Worm (Caenorhabditis elegans) whole organism, L1 larva: ENCODE data around the gene F09C12.2.
A peak's percentile ranks its signal among the peaks of the same experiment; 100 is the strongest.

ENCODE experiments used
- C16A3.4 ChIP-seq: fragments of 150-350 bp; optimal IDR thresholded peaks from 2 replicates; lab custom pipeline; 2014; ENCODE audit warnings: missing biosample characterization, missing genetic modification characterization
- F16B12.6 ChIP-seq: fragments of 150-350 bp; optimal IDR thresholded peaks from 2 replicates; lab custom pipeline; 2014; ENCODE audit warnings: missing biosample characterization, missing genetic modification characterization
- aly-2 ChIP-seq: fragments of 150-350 bp; optimal IDR thresholded peaks from 2 replicates; lab custom pipeline; 2014; ENCODE audit warnings: missing biosample characterization, missing genetic modification characterization
- blmp-1 ChIP-seq: fragments of 150-350 bp; optimal IDR thresholded peaks from 2 replicates; lab custom pipeline; 2014; ENCODE audit warnings: missing biosample characterization, missing genetic modification characterization
- ceh-8 ChIP-seq: fragments of 200-800 bp; sonication (Bioruptor generic); optimal IDR thresholded peaks from 2 replicates; lab custom pipeline; 2018; ENCODE audit warnings: mild to moderate bottlenecking, missing genetic modification characterization, moderate library complexity, missing compliant biosample characterization
- ceh-82 ChIP-seq, 3 experiments: fragments of 150-350 bp in 1 of 3; sonication (generic microtip) in 2 of 3; optimal IDR thresholded peaks; 2 replicates each; lab custom pipeline; 2014 to 2017; ENCODE audit warnings: missing biosample characterization in 3 of 3, missing genetic modification characterization in 3 of 3
- ceh-88 ChIP-seq: fragments of 200-800 bp; sonication (Bioruptor generic); IDR thresholded peaks from 2 replicates; pipeline ENCODE4 v1.3.6; 2022; ENCODE audit warnings: missing genetic modification characterization, missing compliant biosample characterization
- ces-1 ChIP-seq: fragments of 150-350 bp; optimal IDR thresholded peaks from 2 replicates; lab custom pipeline; 2014; ENCODE audit warnings: missing biosample characterization, missing genetic modification reagents, missing genetic modification characterization
- dpl-1 ChIP-seq, 3 experiments: fragments of 150-350 bp in 2 of 3; sonication (generic microtip) in 1 of 3; optimal IDR thresholded peaks; 2 replicates each; lab custom pipeline; 2014 to 2017; ENCODE audit warnings: missing biosample characterization in 3 of 3, missing genetic modification characterization in 3 of 3, missing genetic modification reagents in 3 of 3
- efl-1 ChIP-seq, 4 experiments: fragments of 150-350 bp; optimal IDR thresholded peaks in 3 of 4; peaks in 1 of 4; 1 replicate in 1 of 4; 2 replicates in 3 of 4; lab custom pipeline; 2014; ENCODE audit warnings: missing biosample characterization in 2 of 4, missing genetic modification characterization in 2 of 4, missing genetic modification reagents in 2 of 4
- efl-3 ChIP-seq: fragments of 200-800 bp; sonication (Bioruptor generic); optimal IDR thresholded peaks from 2 replicates; lab custom pipeline; 2018; ENCODE audit warnings: mild to moderate bottlenecking, missing genetic modification characterization, missing compliant biosample characterization
- egl-27 ChIP-seq, 2 experiments: fragments of 150-350 bp in 1 of 2; sonication (generic microtip); optimal IDR thresholded peaks; 3 replicates each; lab custom pipeline; 2017 to 2018; ENCODE audit warnings: missing biosample characterization in 2 of 2, missing genetic modification characterization in 2 of 2, missing genetic modification reagents in 2 of 2
- fkh-10 ChIP-seq: sonication (generic microtip); optimal IDR thresholded peaks from 2 replicates; lab custom pipeline; 2017; ENCODE audit warnings: missing biosample characterization, missing genetic modification reagents, missing genetic modification characterization
- fkh-8 ChIP-seq: sonication (generic microtip); optimal IDR thresholded peaks from 2 replicates; lab custom pipeline; 2016; ENCODE audit warnings: mild to moderate bottlenecking, missing genetic modification characterization, missing compliant biosample characterization
- fos-1 ChIP-seq: fragments of 150-350 bp; optimal IDR thresholded peaks from 2 replicates; lab custom pipeline; 2014; ENCODE audit warnings: missing biosample characterization, missing genetic modification characterization
- hlh-4 ChIP-seq: sonication (generic microtip); optimal IDR thresholded peaks from 2 replicates; lab custom pipeline; 2016; ENCODE audit warnings: mild to moderate bottlenecking, missing genetic modification characterization, missing compliant biosample characterization
- irx-1 ChIP-seq: sonication (generic microtip); optimal IDR thresholded peaks from 2 replicates; lab custom pipeline; 2016; ENCODE audit warnings: missing genetic modification characterization, missing compliant biosample characterization
- isw-1 ChIP-seq: fragments of 200-800 bp; sonication (Bioruptor generic); IDR thresholded peaks from 2 replicates; pipeline ENCODE4 v1.3.6; 2022; ENCODE audit warnings: missing genetic modification characterization, missing compliant biosample characterization
- lin-13 ChIP-seq: fragments of 150-350 bp; optimal IDR thresholded peaks from 2 replicates; lab custom pipeline; 2014; ENCODE audit warnings: missing biosample characterization, missing genetic modification reagents, missing genetic modification characterization
- lin-35 ChIP-seq, 2 experiments: fragments of 150-350 bp; optimal IDR thresholded peaks; 2 replicates each; lab custom pipeline; 2014; ENCODE audit warnings: missing biosample characterization in 2 of 2, missing genetic modification characterization in 2 of 2, missing genetic modification reagents in 2 of 2
- lir-3 ChIP-seq: sonication (generic microtip); optimal IDR thresholded peaks from 2 replicates; lab custom pipeline; 2016; ENCODE audit warnings: mild to moderate bottlenecking, missing genetic modification characterization, moderate library complexity, missing compliant biosample characterization; ENCODE audit not compliant: poor library complexity
- mab-9 ChIP-seq: fragments of 200-800 bp; sonication (Bioruptor generic); IDR thresholded peaks from 2 replicates; pipeline ENCODE4 v1.3.6; 2022; ENCODE audit warnings: missing genetic modification reagents, missing genetic modification characterization, missing compliant biosample characterization
- mef-2 ChIP-seq: fragments of 150-350 bp; optimal IDR thresholded peaks from 2 replicates; lab custom pipeline; 2014; ENCODE audit warnings: missing biosample characterization, missing genetic modification characterization
- mep-1 ChIP-seq: fragments of 150-350 bp; optimal IDR thresholded peaks from 2 replicates; lab custom pipeline; 2014; ENCODE audit warnings: missing biosample characterization, missing genetic modification characterization
- nhr-11 ChIP-seq: fragments of 150-350 bp; optimal IDR thresholded peaks from 2 replicates; lab custom pipeline; 2014; ENCODE audit warnings: missing biosample characterization, missing genetic modification characterization
- nhr-237 ChIP-seq: fragments of 150-350 bp; optimal IDR thresholded peaks from 2 replicates; lab custom pipeline; 2014; ENCODE audit warnings: missing biosample characterization, missing genetic modification characterization
- nhr-28 ChIP-seq: fragments of 150-350 bp; optimal IDR thresholded peaks from 2 replicates; lab custom pipeline; 2014; ENCODE audit warnings: missing biosample characterization, missing genetic modification characterization
- nhr-71 ChIP-seq: sonication (generic microtip); optimal IDR thresholded peaks from 2 replicates; lab custom pipeline; 2016; ENCODE audit warnings: mild to moderate bottlenecking, missing genetic modification characterization, moderate library complexity, missing compliant biosample characterization
- nhr-90 ChIP-seq: sonication (generic microtip); optimal IDR thresholded peaks from 2 replicates; lab custom pipeline; 2016; ENCODE audit warnings: mild to moderate bottlenecking, missing genetic modification characterization, missing compliant biosample characterization; ENCODE audit not compliant: poor library complexity
- pag-3 ChIP-seq: sonication (generic microtip); optimal IDR thresholded peaks from 2 replicates; lab custom pipeline; 2017; ENCODE audit warnings: missing genetic modification characterization, mild to moderate bottlenecking, missing compliant biosample characterization, antibody characterized with exemption, borderline replicate concordance; ENCODE audit not compliant: insufficient read depth
- pax-3 ChIP-seq: fragments of 200-800 bp; sonication (Bioruptor generic); optimal IDR thresholded peaks from 2 replicates; lab custom pipeline; 2018; ENCODE audit warnings: mild to moderate bottlenecking, missing genetic modification characterization, moderate library complexity, missing compliant biosample characterization
- rnt-1 ChIP-seq: sonication (generic microtip); optimal IDR thresholded peaks from 2 replicates; lab custom pipeline; 2016; ENCODE audit warnings: mild to moderate bottlenecking, missing genetic modification characterization, moderate library complexity, missing compliant biosample characterization
- snpc-4 ChIP-seq: fragments of 150-350 bp; optimal IDR thresholded peaks from 2 replicates; lab custom pipeline; 2014; ENCODE audit warnings: missing biosample characterization, missing genetic modification characterization
- snu-23 ChIP-seq: sonication (generic microtip); optimal IDR thresholded peaks from 2 replicates; lab custom pipeline; 2016; ENCODE audit warnings: missing genetic modification characterization, missing compliant biosample characterization
- sup-37 ChIP-seq: fragments of 200-800 bp; sonication (Bioruptor generic); optimal IDR thresholded peaks from 2 replicates; lab custom pipeline; 2018; ENCODE audit warnings: mild to moderate bottlenecking, missing genetic modification characterization, missing compliant biosample characterization
- tlp-1 ChIP-seq: fragments of 150-350 bp; optimal IDR thresholded peaks from 2 replicates; lab custom pipeline; 2014; ENCODE audit warnings: missing biosample characterization, missing genetic modification characterization
- unc-130 ChIP-seq: fragments of 150-350 bp; optimal IDR thresholded peaks from 2 replicates; lab custom pipeline; 2017; ENCODE audit warnings: missing biosample characterization, missing genetic modification characterization, inconsistent platforms
- unc-98 ChIP-seq: fragments of 200-800 bp; sonication (Bioruptor generic); IDR thresholded peaks from 2 replicates; pipeline ENCODE4 v1.3.6; 2022; ENCODE audit warnings: missing genetic modification characterization, missing compliant biosample characterization
- zip-4 ChIP-seq: fragments of 200-800 bp; sonication (Bioruptor generic); optimal IDR thresholded peaks from 2 replicates; lab custom pipeline; 2018; ENCODE audit warnings: mild to moderate bottlenecking, missing genetic modification characterization, moderate library complexity, missing compliant biosample characterization
- ztf-11 ChIP-seq, 2 experiments: sonication (generic microtip); optimal IDR thresholded peaks; 2 replicates each; lab custom pipeline; 2016 to 2017; ENCODE audit warnings: missing genetic modification characterization in 2 of 2, missing biosample characterization in 1 of 2, missing compliant biosample characterization in 1 of 2
- ztf-4 ChIP-seq: fragments of 150-350 bp; optimal IDR thresholded peaks from 2 replicates; lab custom pipeline; 2014; ENCODE audit warnings: missing biosample characterization, missing genetic modification characterization

F09C12.2 gene

ce11 chrII:5130081-5130480 lies 20.3 kb downstream of the F09C12.2 start, which contains the start of gene lgc-56:
Gene lgc-56, plus strand, starts transcription at chrII:5130381.
- TF ChIP-seq nhr-237 (tag; lab: Kevin White, UChicago) (no peak), ztf-11 (tag; optimal IDR thresholded peaks at IDR 0.05; lab: Kevin White, UChicago) (no peak), egl-27 (tag; optimal IDR thresholded peaks at IDR 0.05; lab: Kevin White, UChicago) (no peak), dpl-1 (GFP tag; optimal IDR thresholded peaks at IDR 0.05; lab: Kevin White, UChicago) (no peak), isw-1 (no peak), lin-35 (GFP tag; optimal IDR thresholded peaks at IDR 0.05; lab: Kevin White, UChicago) (no peak), rnt-1 (tag; lab: Kevin White, UChicago) (no peak), ztf-4 (tag; lab: Kevin White, UChicago) (no peak), fkh-8 (no peak), ceh-88 (GFP tag; lab: Robert Waterston, UW) (no peak), ceh-8 (GFP tag; lab: Kevin White, UChicago) (no peak), nhr-11 (tag; lab: Kevin White, UChicago) (no peak), fkh-10 (GFP tag; lab: Kevin White, UChicago) (no peak), fos-1 (tag; lab: Kevin White, UChicago) (no peak), hlh-4 (tag; lab: Kevin White, UChicago) (no peak), efl-3 (no peak), lir-3 (tag; lab: Kevin White, UChicago) (no peak), mab-9 (GFP tag; lab: Robert Waterston, UW) (no peak), sup-37 (GFP tag; lab: Kevin White, UChicago) (no peak), snpc-4 (no peak)

DNA sequence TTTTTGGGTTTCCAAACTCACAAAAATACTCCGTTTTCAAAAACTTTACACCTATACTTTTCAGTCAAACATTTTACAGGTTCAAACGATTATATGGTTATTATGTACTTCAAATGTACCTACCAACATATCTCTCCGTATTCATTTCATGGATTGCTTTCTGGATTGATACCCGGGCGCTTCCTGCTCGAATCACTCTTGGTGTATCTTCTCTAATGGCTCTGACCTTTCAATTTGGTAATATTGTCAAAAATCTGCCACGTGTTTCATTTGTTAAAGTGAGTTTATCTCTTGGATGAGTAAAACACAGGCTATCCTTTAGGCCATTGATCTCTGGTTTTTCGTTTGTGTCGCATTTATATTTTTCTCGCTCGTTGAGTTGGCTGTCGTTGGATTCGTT lies 22.0 kb downstream of the F09C12.2 start:
- TF ChIP-seq irx-1, result no peak
- no peak for TF ChIP-seq nhr-237 (tag; lab: Kevin White, UChicago)
- TF ChIP-seq fos-1 (tag; lab: Kevin White, UChicago), result no peak
- TF ChIP-seq lin-13 (GFP tag; lab: Kevin White, UChicago), result no peak
- TF ChIP-seq nhr-90 (tag; lab: Kevin White, UChicago), result no peak
- no peak for TF ChIP-seq unc-130 (tag; lab: Kevin White, UChicago)
- no peak for TF ChIP-seq nhr-28
- no peak for TF ChIP-seq mef-2 (tag; lab: Kevin White, UChicago)
- TF ChIP-seq F16B12.6 (tag; lab: Kevin White, UChicago), result no peak
- no peak for TF ChIP-seq rnt-1 (tag; lab: Kevin White, UChicago)
- no peak for TF ChIP-seq aly-2
- TF ChIP-seq efl-1 (optimal IDR thresholded peaks at IDR 0.05; lab: Kevin White, UChicago), result no peak
- no peak for TF ChIP-seq efl-1 (GFP tag; optimal IDR thresholded peaks at IDR 0.05 in 1 of 2; lab: Kevin White, UChicago)
- TF ChIP-seq mep-1 (tag; lab: Kevin White, UChicago), result no peak
- TF ChIP-seq pax-3 (tag; lab: Kevin White, UChicago), result no peak
- no peak for TF ChIP-seq blmp-1
- TF ChIP-seq zip-4 (GFP tag; lab: Kevin White, UChicago), result no peak
- TF ChIP-seq ztf-11 (tag; optimal IDR thresholded peaks at IDR 0.05; lab: Kevin White, UChicago), result no peak
- TF ChIP-seq unc-98 (GFP tag; lab: Robert Waterston, UW), result no peak

DNA sequence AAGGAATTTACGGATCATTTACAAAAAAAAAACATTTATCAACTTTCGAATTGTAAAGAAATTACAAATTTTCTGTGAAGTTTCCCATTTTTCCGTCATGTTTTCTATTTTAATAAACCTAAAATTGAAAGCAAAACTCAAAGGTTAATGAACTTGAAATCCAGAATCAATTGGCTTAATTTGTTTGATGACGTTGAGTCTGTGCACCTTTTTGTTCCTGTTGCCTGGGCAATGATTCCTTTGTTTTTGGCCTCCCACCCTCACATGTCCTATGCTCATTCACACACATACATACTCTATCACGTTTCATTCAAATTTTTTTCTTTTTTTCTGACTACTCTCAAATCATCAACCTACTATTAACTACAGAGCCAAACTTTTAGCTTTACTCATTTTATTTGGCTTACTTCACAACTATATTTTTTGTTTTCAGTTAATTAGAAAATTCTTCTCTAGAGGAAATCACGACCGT lies 26.5 kb downstream of the F09C12.2 start, which contains the start of gene F58A6.2:
Gene F58A6.2, plus strand, starts transcription at position 422 of the 472 bp plus-strand sequence.
- TF ChIP-seq nhr-28 (no peak), fkh-8 (peak; percentile 66), snu-23 (no peak), nhr-90 (tag; lab: Kevin White, UChicago) (no peak), irx-1 (no peak), tlp-1 (tag; lab: Kevin White, UChicago) (no peak), pag-3 (no peak), ceh-82 (tag; optimal IDR thresholded peaks at IDR 0.05; lab: Kevin White, UChicago) (no peak), ces-1 (GFP tag; lab: Kevin White, UChicago) (no peak), nhr-71 (peak; percentile 40), ceh-8 (GFP tag; lab: Kevin White, UChicago) (peak; percentile 71), unc-130 (tag; lab: Kevin White, UChicago) (no peak), sup-37 (GFP tag; lab: Kevin White, UChicago) (no peak), C16A3.4 (tag; lab: Kevin White, UChicago) (no peak)
